Worm (Caenorhabditis elegans) whole organism, mixed stage, embryonic: ENCODE measurements around the gene btb-12.

Experiments used
- M03D4.4 ChIP-seq: sonication (generic microtip); optimal IDR thresholded peaks from 2 replicates; lab custom pipeline; 2017; ENCODE audit warnings: mild to moderate bottlenecking, missing genetic modification characterization, missing compliant biosample characterization
- bed-3 ChIP-seq: fragments of 200-800 bp; sonication (Bioruptor generic); optimal IDR thresholded peaks from 3 replicates; lab custom pipeline; 2018; ENCODE audit warnings: mild to moderate bottlenecking, missing genetic modification characterization, moderate library complexity, missing compliant biosample characterization
- blmp-1 ChIP-seq: fragments of 150-350 bp; optimal IDR thresholded peaks from 2 replicates; lab custom pipeline; 2014; ENCODE audit warnings: missing biosample characterization, missing genetic modification characterization
- ceh-39 ChIP-seq: fragments of 150-350 bp; optimal IDR thresholded peaks from 2 replicates; lab custom pipeline; 2014; ENCODE audit warnings: missing biosample characterization, missing genetic modification characterization
- ceh-43 ChIP-seq: fragments of 200-800 bp; sonication (Bioruptor generic); optimal IDR thresholded peaks from 2 replicates; lab custom pipeline; 2018; ENCODE audit warnings: mild to moderate bottlenecking, missing genetic modification characterization, moderate library complexity, missing compliant biosample characterization
- ceh-83 ChIP-seq: fragments of 200-800 bp; sonication (Bioruptor generic); optimal IDR thresholded peaks from 2 replicates; lab custom pipeline; 2018; ENCODE audit warnings: mild to moderate bottlenecking, missing genetic modification characterization, missing compliant biosample characterization
- ces-1 ChIP-seq: fragments of 150-350 bp; optimal IDR thresholded peaks from 2 replicates; lab custom pipeline; 2014; ENCODE audit warnings: missing biosample characterization, missing genetic modification reagents, missing genetic modification characterization
- cnd-1 ChIP-seq: fragments of 200-800 bp; sonication (Bioruptor generic); optimal IDR thresholded peaks from 2 replicates; lab custom pipeline; 2018; ENCODE audit warnings: mild to moderate bottlenecking, missing genetic modification characterization, missing compliant biosample characterization
- drap-1 ChIP-seq: fragments of 200-800 bp; sonication (Bioruptor generic); optimal IDR thresholded peaks from 3 replicates; lab custom pipeline; 2018; ENCODE audit warnings: mild to moderate bottlenecking, missing genetic modification characterization, missing compliant biosample characterization
- elt-1 ChIP-seq: sonication (generic microtip); optimal IDR thresholded peaks from 2 replicates; lab custom pipeline; 2017; ENCODE audit warnings: missing genetic modification characterization, mild to moderate bottlenecking, missing compliant biosample characterization, antibody characterized with exemption, moderate library complexity, borderline replicate concordance; ENCODE audit not compliant: insufficient read depth
- elt-3 ChIP-seq: fragments of 150-350 bp; optimal IDR thresholded peaks from 2 replicates; lab custom pipeline; 2014; ENCODE audit warnings: missing biosample characterization, missing genetic modification characterization
- flh-1 ChIP-seq: fragments of 200-800 bp; sonication (Bioruptor generic); optimal IDR thresholded peaks from 2 replicates; lab custom pipeline; 2018; ENCODE audit warnings: mild to moderate bottlenecking, missing genetic modification characterization, moderate library complexity, missing compliant biosample characterization
- ham-2 ChIP-seq: fragments of 200-800 bp; sonication (Bioruptor generic); optimal IDR thresholded peaks from 2 replicates; lab custom pipeline; 2018; ENCODE audit warnings: mild to moderate bottlenecking, missing genetic modification characterization, missing compliant biosample characterization
- hlh-1 ChIP-seq: fragments of 150-350 bp; optimal IDR thresholded peaks from 2 replicates; lab custom pipeline; 2014; ENCODE audit warnings: missing biosample characterization, missing genetic modification reagents, missing genetic modification characterization
- lin-13 ChIP-seq: fragments of 150-350 bp; optimal IDR thresholded peaks from 2 replicates; lab custom pipeline; 2014; ENCODE audit warnings: missing biosample characterization, missing genetic modification characterization
- lin-32 ChIP-seq: fragments of 200-800 bp; sonication (Bioruptor generic); optimal IDR thresholded peaks from 2 replicates; lab custom pipeline; 2018; ENCODE audit warnings: mild to moderate bottlenecking, missing genetic modification characterization, missing compliant biosample characterization
- mab-5 ChIP-seq: fragments of 150-350 bp; optimal IDR thresholded peaks from 2 replicates; lab custom pipeline; 2014; ENCODE audit warnings: missing biosample characterization, missing genetic modification characterization
- mep-1 ChIP-seq: fragments of 150-350 bp; optimal IDR thresholded peaks from 2 replicates; lab custom pipeline; 2017; ENCODE audit warnings: missing biosample characterization, missing genetic modification reagents, missing genetic modification characterization, inconsistent platforms
- nhr-12 ChIP-seq: fragments of 150-350 bp; optimal IDR thresholded peaks from 2 replicates; lab custom pipeline; 2014; ENCODE audit warnings: missing biosample characterization, missing genetic modification characterization
- nhr-2 ChIP-seq: fragments of 150-350 bp; optimal IDR thresholded peaks from 2 replicates; lab custom pipeline; 2014; ENCODE audit warnings: missing biosample characterization, missing genetic modification characterization
- nhr-237 ChIP-seq: fragments of 150-350 bp; optimal IDR thresholded peaks from 2 replicates; lab custom pipeline; 2014; ENCODE audit warnings: missing biosample characterization, missing genetic modification characterization
- nhr-76 ChIP-seq: sonication (generic microtip); optimal IDR thresholded peaks from 2 replicates; lab custom pipeline; 2017; ENCODE audit warnings: missing biosample characterization, missing genetic modification characterization
- pha-4 ChIP-seq: fragments of 150-350 bp; optimal IDR thresholded peaks from 2 replicates; lab custom pipeline; 2018; ENCODE audit warnings: missing biosample characterization, missing genetic modification reagents, missing genetic modification characterization
- sem-2 ChIP-seq: fragments of 200-800 bp; sonication (Bioruptor generic); optimal IDR thresholded peaks from 2 replicates; lab custom pipeline; 2018; ENCODE audit warnings: mild to moderate bottlenecking, missing genetic modification characterization, missing compliant biosample characterization
- snpc-4 ChIP-seq: fragments of 150-350 bp; optimal IDR thresholded peaks from 2 replicates; lab custom pipeline; 2014; ENCODE audit warnings: missing biosample characterization, missing genetic modification characterization
- sptf-1 ChIP-seq: sonication (generic microtip); optimal IDR thresholded peaks from 2 replicates; lab custom pipeline; 2017; ENCODE audit warnings: mild to moderate bottlenecking, missing genetic modification characterization, moderate library complexity, missing compliant biosample characterization
- tbx-8 ChIP-seq: fragments of 200-800 bp; sonication (Bioruptor generic); optimal IDR thresholded peaks from 2 replicates; lab custom pipeline; 2018; ENCODE audit warnings: mild to moderate bottlenecking, missing genetic modification characterization, moderate library complexity, missing compliant biosample characterization
- unc-120 ChIP-seq: sonication (generic microtip); optimal IDR thresholded peaks from 2 replicates; lab custom pipeline; 2017; ENCODE audit warnings: missing genetic modification characterization, missing compliant biosample characterization; ENCODE audit not compliant: poor library complexity, severe bottlenecking
- unc-39 ChIP-seq: fragments of 150-350 bp; optimal IDR thresholded peaks from 2 replicates; lab custom pipeline; 2014; ENCODE audit warnings: missing biosample characterization, missing genetic modification characterization
- unc-62 ChIP-seq: fragments of 150-350 bp; optimal IDR thresholded peaks from 2 replicates; lab custom pipeline; 2014; ENCODE audit warnings: missing biosample characterization, missing genetic modification reagents, missing genetic modification characterization
- zip-8 ChIP-seq: fragments of 150-350 bp; optimal IDR thresholded peaks from 2 replicates; lab custom pipeline; 2014; ENCODE audit warnings: missing biosample characterization, missing genetic modification characterization
- ztf-11 ChIP-seq: fragments of 150-350 bp; optimal IDR thresholded peaks from 2 replicates; lab custom pipeline; 2014; ENCODE audit warnings: missing biosample characterization, missing genetic modification characterization

The btb-12 gene

DNA sequence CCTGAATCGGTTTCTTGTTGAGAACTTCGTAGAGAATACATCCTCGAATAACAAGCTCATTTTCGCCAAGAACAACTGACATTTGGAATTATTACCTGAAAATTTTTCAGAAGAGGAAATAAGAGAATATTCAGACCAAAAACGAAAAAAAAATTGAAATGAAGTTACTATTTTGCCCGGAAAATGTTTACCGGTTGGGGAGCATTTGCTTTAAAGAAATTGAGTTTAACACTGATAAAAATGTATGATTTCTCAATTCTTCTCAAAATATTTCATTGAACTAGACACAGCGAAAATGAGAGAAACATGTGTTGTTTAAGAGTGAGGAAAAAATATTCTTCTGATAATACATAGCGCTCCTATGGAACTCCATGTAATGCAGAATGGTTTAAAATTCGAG is 38.6 kb upstream of the btb-12 start, which contains the start of gene fbxa-165:
Gene fbxa-165, minus strand, starts transcription at position 101 of the 400 bp plus-strand sequence.
- TF ChIP-seq nhr-2 (no peak), ham-2 (GFP tag; lab: Kevin White, UChicago) (no peak), sptf-1 (tag; lab: Kevin White, UChicago) (no peak), blmp-1 (no peak), drap-1 (GFP tag; lab: Kevin White, UChicago) (no peak), tbx-8 (no peak), ces-1 (no peak), nhr-12 (tag; lab: Kevin White, UChicago) (no peak), mab-5 (tag; lab: Kevin White, UChicago) (no peak), lin-32 (GFP tag; lab: Kevin White, UChicago) (no peak), ceh-43 (GFP tag; lab: Kevin White, UChicago) (no peak), mep-1 (tag; lab: Kevin White, UChicago) (no peak), elt-1 (no peak), unc-120 (tag; lab: Kevin White, UChicago) (no peak), ztf-11 (no peak), snpc-4 (no peak), pha-4 (tag; lab: Kevin White, UChicago) (no peak), M03D4.4 (tag; lab: Kevin White, UChicago) (no peak), hlh-1 (tag; lab: Kevin White, UChicago) (no peak), zip-8 (tag; lab: Kevin White, UChicago) (no peak)

DNA sequence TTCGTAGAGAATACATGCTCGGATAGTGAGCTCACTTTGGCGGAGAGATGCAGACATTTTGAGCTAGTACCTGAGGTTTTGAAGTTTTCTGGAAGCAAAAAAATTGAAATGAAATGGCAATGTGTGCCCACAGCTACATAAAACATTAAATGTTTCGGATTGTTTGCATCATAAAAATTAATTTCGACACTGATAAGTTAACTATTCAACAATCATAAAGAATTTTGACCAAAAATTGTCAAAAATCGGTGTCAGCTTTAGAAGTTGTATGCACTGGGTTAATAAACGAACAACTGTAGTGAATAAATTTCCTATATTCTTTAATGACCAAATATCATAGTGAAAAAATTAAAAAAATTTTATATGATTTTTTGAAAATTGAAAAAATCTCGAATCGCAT is 36.1 kb upstream of the btb-12 start, which contains the start of gene fbxa-166:
Gene fbxa-166, minus strand, starts transcription at position 101 of the 400 bp plus-strand sequence.
- TF ChIP-seq elt-3 (tag; lab: Kevin White, UChicago), result no peak
- TF ChIP-seq drap-1 (GFP tag; lab: Kevin White, UChicago), result no peak
- TF ChIP-seq M03D4.4 (tag; lab: Kevin White, UChicago), result no peak
- TF ChIP-seq bed-3 (GFP tag; lab: Kevin White, UChicago), result no peak
- TF ChIP-seq nhr-76 (tag; lab: Kevin White, UChicago), result no peak
- TF ChIP-seq nhr-2, result no peak
- no peak for TF ChIP-seq pha-4 (tag; lab: Kevin White, UChicago)
- TF ChIP-seq zip-8 (tag; lab: Kevin White, UChicago), result no peak
- no peak for TF ChIP-seq lin-32 (GFP tag; lab: Kevin White, UChicago)
- TF ChIP-seq nhr-237 (tag; lab: Kevin White, UChicago), result no peak
- TF ChIP-seq unc-62 (GFP tag; lab: Kevin White, UChicago), result no peak
- no peak for TF ChIP-seq lin-13
- no peak for TF ChIP-seq snpc-4
- TF ChIP-seq nhr-12 (tag; lab: Kevin White, UChicago), result no peak
- no peak for TF ChIP-seq elt-1
- TF ChIP-seq cnd-1, result no peak
- no peak for TF ChIP-seq unc-120 (tag; lab: Kevin White, UChicago)
- TF ChIP-seq ham-2 (GFP tag; lab: Kevin White, UChicago), result no peak

DNA sequence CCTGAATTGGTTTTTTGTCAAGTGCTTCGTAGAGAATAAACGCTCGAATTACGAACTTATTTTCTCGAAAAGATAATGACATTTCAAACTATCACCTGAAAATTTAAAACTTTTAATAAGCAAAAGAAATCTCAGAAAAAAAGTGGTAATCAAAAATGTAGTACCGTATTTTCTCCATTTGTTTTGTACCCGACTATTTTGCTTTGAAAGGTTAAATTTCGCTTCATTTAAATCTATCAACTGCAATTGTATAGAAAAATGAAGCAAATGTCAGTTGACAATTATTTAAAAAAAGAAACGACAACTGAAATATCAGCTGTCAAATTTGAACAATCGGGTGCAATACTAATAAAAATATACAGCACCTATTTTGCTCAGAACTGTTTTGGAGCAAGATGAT is 33.8 kb upstream of the btb-12 start, which contains the start of gene fbxa-158:
Gene fbxa-158, minus strand, starts transcription at position 101 of the 400 bp plus-strand sequence.
- TF ChIP-seq blmp-1, result no peak
- no peak for TF ChIP-seq ceh-39
- TF ChIP-seq elt-1, result no peak
- no peak for TF ChIP-seq nhr-12 (tag; lab: Kevin White, UChicago)
- no peak for TF ChIP-seq nhr-76 (tag; lab: Kevin White, UChicago)

DNA sequence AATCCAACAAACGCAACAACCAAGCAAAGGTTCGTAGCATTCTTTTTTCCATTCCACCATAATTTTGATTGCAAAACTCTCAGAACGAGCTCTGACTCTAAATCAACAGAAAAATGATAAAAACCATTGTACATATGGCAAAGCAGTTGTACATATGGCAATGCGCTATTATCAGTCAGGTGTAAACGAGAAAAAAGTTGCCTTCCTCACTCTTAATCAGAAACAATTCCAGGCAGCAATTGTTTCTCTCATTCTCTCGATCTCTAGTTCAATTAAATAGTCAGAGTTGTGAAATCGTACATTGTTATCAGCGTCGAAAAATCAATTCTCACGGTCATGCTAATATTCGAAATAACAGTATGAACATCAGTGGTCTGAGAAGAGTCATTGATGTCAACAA is 33.2 kb upstream of the btb-12 start:
- no peak for TF ChIP-seq unc-39
- no peak for TF ChIP-seq M03D4.4 (tag; lab: Kevin White, UChicago)
- TF ChIP-seq pha-4 (tag; lab: Kevin White, UChicago), result no peak
- TF ChIP-seq sptf-1 (tag; lab: Kevin White, UChicago), result no peak
- no peak for TF ChIP-seq elt-3 (tag; lab: Kevin White, UChicago)
- no peak for TF ChIP-seq sem-2
- TF ChIP-seq elt-1, result no peak
- TF ChIP-seq nhr-12 (tag; lab: Kevin White, UChicago), result no peak
- TF ChIP-seq zip-8 (tag; lab: Kevin White, UChicago), result no peak
- no peak for TF ChIP-seq ces-1
- no peak for TF ChIP-seq ceh-43 (GFP tag; lab: Kevin White, UChicago)
- TF ChIP-seq tbx-8, result no peak
- no peak for TF ChIP-seq mep-1 (tag; lab: Kevin White, UChicago)
- TF ChIP-seq ceh-83 (GFP tag; lab: Kevin White, UChicago), result no peak
- no peak for TF ChIP-seq bed-3 (GFP tag; lab: Kevin White, UChicago)

DNA sequence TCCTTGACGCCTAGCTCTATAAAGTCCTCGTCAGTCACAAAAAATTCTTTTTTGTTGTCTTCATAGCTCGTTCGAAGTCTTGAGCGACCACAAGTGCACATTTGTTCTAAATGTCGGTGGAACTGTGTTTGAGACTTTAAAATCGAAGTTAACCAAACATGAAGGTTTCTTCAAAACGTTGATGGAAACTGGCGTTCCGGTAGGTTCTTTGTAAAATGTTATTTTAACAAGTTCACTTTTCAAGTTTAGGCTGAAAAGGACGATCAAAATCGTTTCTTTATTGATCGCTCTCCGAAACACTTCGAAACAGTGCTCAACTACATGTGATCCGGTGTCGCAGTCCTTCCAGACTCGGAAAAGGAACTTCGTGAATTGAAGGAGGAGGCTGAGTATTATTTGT is 30.4 kb upstream of the btb-12 start, which contains the start of gene fbxa-160:
Gene fbxa-160, minus strand, starts transcription at position 101 of the 400 bp plus-strand sequence.
- TF ChIP-seq cnd-1 (no peak), mep-1 (tag; lab: Kevin White, UChicago) (no peak), nhr-12 (tag; lab: Kevin White, UChicago) (no peak), M03D4.4 (tag; lab: Kevin White, UChicago) (no peak), ceh-43 (GFP tag; lab: Kevin White, UChicago) (no peak), flh-1 (no peak)
